Fruit fly (Drosophila melanogaster) whole organism, embryonic: ENCODE measurements around the gene CG43273.

Experiments
- Atf3 ChIP-seq: fragments of 200-800 bp; sonication (Bioruptor generic); optimal IDR thresholded peaks from 3 replicates; lab custom pipeline; 2016; ENCODE audit warnings: missing biosample characterization, missing genetic modification characterization
- BtbVII ChIP-seq: fragments of 200-800 bp; sonication (Bioruptor generic); optimal IDR thresholded peaks from 3 replicates; lab custom pipeline; 2017; ENCODE audit warnings: missing biosample characterization, mild to moderate bottlenecking, missing genetic modification characterization
- CG10321 ChIP-seq: fragments of 200-800 bp; sonication (Bioruptor generic); IDR thresholded peaks from 2 replicates; pipeline ENCODE4 v1.3.6; 2022; ENCODE audit warnings: missing biosample characterization, missing genetic modification characterization
- CG10654 ChIP-seq: fragments of 200-800 bp; sonication (Bioruptor generic); optimal IDR thresholded peaks from 2 replicates; lab custom pipeline; 2016; ENCODE audit warnings: missing biosample characterization, missing genetic modification characterization
- CG12104 ChIP-seq: fragments of 200-800 bp; sonication (Bioruptor generic); optimal IDR thresholded peaks from 3 replicates; lab custom pipeline; 2016; ENCODE audit warnings: missing biosample characterization, missing genetic modification characterization
- CG13624 ChIP-seq: fragments of 200-800 bp; sonication (Bioruptor generic); optimal IDR thresholded peaks from 2 replicates; lab custom pipeline; 2016; ENCODE audit warnings: missing biosample characterization, missing genetic modification characterization
- CG17359 ChIP-seq: fragments of 200-800 bp; sonication (Bioruptor generic); optimal IDR thresholded peaks from 3 replicates; lab custom pipeline; 2018; ENCODE audit warnings: missing biosample characterization, mild to moderate bottlenecking, missing genetic modification characterization, moderate library complexity
- CG17802 ChIP-seq: fragments of 200-800 bp; sonication (Bioruptor generic); optimal IDR thresholded peaks from 2 replicates; lab custom pipeline; 2018; ENCODE audit warnings: missing biosample characterization, mild to moderate bottlenecking, missing genetic modification characterization, moderate library complexity
- CG1792 ChIP-seq: fragments of 200-800 bp; sonication (Bioruptor generic); optimal IDR thresholded peaks from 2 replicates; lab custom pipeline; 2016; ENCODE audit warnings: missing biosample characterization, missing genetic modification characterization
- CG1832 ChIP-seq: fragments of 200-800 bp; sonication (Bioruptor generic); optimal IDR thresholded peaks from 2 replicates; lab custom pipeline; 2017; ENCODE audit warnings: missing biosample characterization, mild to moderate bottlenecking, missing genetic modification characterization, inconsistent platforms
- CG2120 ChIP-seq: fragments of 200-800 bp; sonication (Bioruptor generic); optimal IDR thresholded peaks from 3 replicates; lab custom pipeline; 2016; ENCODE audit warnings: missing biosample characterization, missing genetic modification characterization
- CG2129 ChIP-seq: fragments of 200-800 bp; sonication (Bioruptor generic); IDR thresholded peaks from 2 replicates; pipeline ENCODE4 v1.3.6; 2022; ENCODE audit warnings: missing biosample characterization, missing genetic modification characterization; ENCODE audit not compliant: partially characterized antibody
- CG30403 ChIP-seq: fragments of 200-800 bp; sonication (Bioruptor generic); optimal IDR thresholded peaks from 3 replicates; lab custom pipeline; 2016; ENCODE audit warnings: missing biosample characterization, missing genetic modification characterization
- CG32772 ChIP-seq: fragments of 200-800 bp; sonication (Bioruptor generic); IDR thresholded peaks from 2 replicates; pipeline ENCODE4 v1.3.6; 2022; ENCODE audit warnings: missing biosample characterization, missing genetic modification characterization
- CG3281 ChIP-seq: fragments of 200-800 bp; sonication (Bioruptor generic); optimal IDR thresholded peaks from 3 replicates; lab custom pipeline; 2017; ENCODE audit warnings: missing biosample characterization, mild to moderate bottlenecking, missing genetic modification characterization
- CG33557 ChIP-seq: fragments of 200-800 bp; sonication (Bioruptor generic); optimal IDR thresholded peaks from 2 replicates; lab custom pipeline; 2019; ENCODE audit warnings: missing biosample characterization, mild to moderate bottlenecking, missing genetic modification characterization, moderate library complexity
- CG34224 ChIP-seq: fragments of 200-800 bp; sonication (Bioruptor generic); IDR thresholded peaks from 3 replicates; pipeline ENCODE4 v1.3.6; 2022; ENCODE audit warnings: missing biosample characterization, missing genetic modification characterization; ENCODE audit not compliant: partially characterized antibody
- CG5245 ChIP-seq: fragments of 200-800 bp; sonication (Bioruptor generic); optimal IDR thresholded peaks from 3 replicates; lab custom pipeline; 2016; ENCODE audit warnings: missing biosample characterization, missing genetic modification characterization
- CG8944 ChIP-seq: fragments of 200-800 bp; sonication (Bioruptor generic); optimal IDR thresholded peaks from 3 replicates; lab custom pipeline; 2016; ENCODE audit warnings: missing biosample characterization, missing genetic modification characterization
- Dad ChIP-seq: fragments of 200-800 bp; sonication (Bioruptor generic); optimal IDR thresholded peaks from 3 replicates; lab custom pipeline; 2016; ENCODE audit warnings: missing biosample characterization, missing genetic modification characterization
- Dip2 ChIP-seq: fragments of 200-800 bp; sonication (Bioruptor generic); IDR thresholded peaks from 2 replicates; pipeline ENCODE4 v1.3.6; 2022; ENCODE audit warnings: missing biosample characterization, missing genetic modification characterization
- Dll ChIP-seq: fragments of 200-800 bp; sonication (Bioruptor generic); IDR thresholded peaks from 4 replicates; pipeline ENCODE4 v1.3.6; 2022; ENCODE audit warnings: missing biosample characterization, missing genetic modification characterization; ENCODE audit not compliant: partially characterized antibody
- Doc2 ChIP-seq: fragments of 200-800 bp; sonication (Bioruptor generic); IDR thresholded peaks from 2 replicates; pipeline ENCODE4 v1.3.6; 2022; ENCODE audit warnings: missing biosample characterization, missing genetic modification characterization
- E2f2 ChIP-seq: fragments of 200-800 bp; sonication (Bioruptor generic); IDR thresholded peaks from 2 replicates; pipeline ENCODE4 v1.3.6; 2022; ENCODE audit warnings: missing biosample characterization, missing genetic modification characterization
- Elba2 ChIP-seq: fragments of 200-800 bp; sonication (Bioruptor generic); optimal IDR thresholded peaks from 3 replicates; lab custom pipeline; 2016; ENCODE audit warnings: missing biosample characterization, missing genetic modification characterization
- HLH54F ChIP-seq: fragments of 200-800 bp; sonication (Bioruptor generic); optimal IDR thresholded peaks from 3 replicates; lab custom pipeline; 2016; ENCODE audit warnings: missing biosample characterization, missing genetic modification characterization
- HmgD ChIP-seq: fragments of 200-800 bp; sonication (Bioruptor generic); optimal IDR thresholded peaks from 3 replicates; lab custom pipeline; 2016; ENCODE audit warnings: missing biosample characterization, missing genetic modification characterization
- Hr51 ChIP-seq, 2 experiments: fragments of 200-800 bp; sonication (Bioruptor generic); optimal IDR thresholded peaks; 2 replicates in 1 of 2; 3 replicates in 1 of 2; lab custom pipeline; 2016 to 2018; ENCODE audit warnings: missing biosample characterization in 2 of 2, missing genetic modification characterization in 2 of 2, mild to moderate bottlenecking in 1 of 2, moderate library complexity in 1 of 2
- Hsf ChIP-seq: fragments of 200-800 bp; sonication (Bioruptor generic); optimal IDR thresholded peaks from 3 replicates; lab custom pipeline; 2016; ENCODE audit warnings: missing biosample characterization, missing genetic modification characterization
- Opbp ChIP-seq: fragments of 200-800 bp; sonication (Bioruptor generic); IDR thresholded peaks from 3 replicates; pipeline ENCODE4 v1.3.6; 2022; ENCODE audit warnings: missing biosample characterization, missing genetic modification characterization; ENCODE audit not compliant: partially characterized antibody
- Ssrp ChIP-seq: fragments of 200-800 bp; sonication (Bioruptor generic); optimal IDR thresholded peaks from 2 replicates; lab custom pipeline; 2018; ENCODE audit warnings: missing biosample characterization, mild to moderate bottlenecking, missing genetic modification characterization, moderate library complexity
- Trl ChIP-seq, 3 experiments: fragments of >200 bp in 2 of 3; fragments of 200-800 bp in 1 of 3; sonication (Bioruptor generic) in 1 of 3; optimal IDR thresholded peaks; 2 replicates in 1 of 3; 3 replicates in 2 of 3; lab custom pipeline; 2016 to 2017; ENCODE audit warnings: missing biosample characterization in 1 of 3, missing genetic modification characterization in 1 of 3
- Xbp1 ChIP-seq: fragments of 200-800 bp; sonication (Bioruptor generic); optimal IDR thresholded peaks from 3 replicates; lab custom pipeline; 2016; ENCODE audit warnings: missing biosample characterization, mild to moderate bottlenecking, missing genetic modification characterization
- al ChIP-seq: fragments of 200-800 bp; sonication (Bioruptor generic); IDR thresholded peaks from 2 replicates; pipeline ENCODE4 v1.3.6; 2022; ENCODE audit warnings: missing biosample characterization, missing genetic modification characterization
- ato ChIP-seq: fragments of 200-800 bp; sonication (Bioruptor generic); IDR thresholded peaks from 2 replicates; pipeline ENCODE4 v1.3.6; 2022; ENCODE audit warnings: missing biosample characterization, missing genetic modification characterization; ENCODE audit not compliant: partially characterized antibody
- bbx ChIP-seq: fragments of 200-800 bp; sonication (Bioruptor generic); IDR thresholded peaks from 2 replicates; pipeline ENCODE4 v1.3.6; 2022; ENCODE audit warnings: missing biosample characterization, missing genetic modification characterization; ENCODE audit not compliant: partially characterized antibody
- ci ChIP-seq: fragments of 200-800 bp; sonication (Bioruptor generic); IDR thresholded peaks from 3 replicates; pipeline ENCODE4 v1.3.6; 2022; ENCODE audit warnings: missing biosample characterization, missing genetic modification characterization
- esg ChIP-seq: fragments of 200-800 bp; sonication (Bioruptor generic); conservative IDR thresholded peaks from 2 replicates; pipeline ENCODE4 v1.3.6; 2022; ENCODE audit warnings: missing biosample characterization, missing genetic modification characterization
- eyg ChIP-seq: fragments of 200-800 bp; sonication (Bioruptor generic); optimal IDR thresholded peaks from 3 replicates; lab custom pipeline; 2016; ENCODE audit warnings: missing biosample characterization, missing genetic modification characterization
- fd102C ChIP-seq: fragments of 200-800 bp; sonication (Bioruptor generic); optimal IDR thresholded peaks from 2 replicates; lab custom pipeline; 2018; ENCODE audit warnings: missing biosample characterization, mild to moderate bottlenecking, missing genetic modification characterization, moderate library complexity
- fru ChIP-seq: fragments of >200 bp; optimal IDR thresholded peaks from 2 replicates; lab custom pipeline; 2017
- gsb ChIP-seq: fragments of 200-800 bp; sonication (Bioruptor generic); IDR thresholded peaks from 2 replicates; pipeline ENCODE4 v1.3.6; 2022; ENCODE audit warnings: missing biosample characterization, missing genetic modification characterization
- gsb-n ChIP-seq: fragments of 200-800 bp; sonication (Bioruptor generic); optimal IDR thresholded peaks from 3 replicates; lab custom pipeline; 2018; ENCODE audit warnings: missing biosample characterization, mild to moderate bottlenecking, missing genetic modification characterization
- kni ChIP-seq: fragments of 200-800 bp; sonication (Bioruptor generic); optimal IDR thresholded peaks from 3 replicates; lab custom pipeline; 2017; ENCODE audit warnings: mild to moderate bottlenecking, missing biosample characterization, missing genetic modification reagents, missing genetic modification characterization
- mld ChIP-seq: fragments of 200-800 bp; sonication (Bioruptor generic); IDR thresholded peaks from 3 replicates; pipeline ENCODE4 v1.3.6; 2022; ENCODE audit warnings: missing biosample characterization, missing genetic modification characterization; ENCODE audit not compliant: partially characterized antibody
- pzg ChIP-seq: fragments of 200-800 bp; sonication (Bioruptor generic); optimal IDR thresholded peaks from 3 replicates; lab custom pipeline; 2018; ENCODE audit warnings: missing biosample characterization, mild to moderate bottlenecking, missing genetic modification characterization, moderate library complexity
- tna ChIP-seq: fragments of 200-800 bp; sonication (Bioruptor generic); IDR thresholded peaks from 2 replicates; pipeline ENCODE4 v1.3.6; 2022; ENCODE audit warnings: missing biosample characterization, missing genetic modification characterization; ENCODE audit not compliant: partially characterized antibody
- yki ChIP-seq: fragments of >200 bp; optimal IDR thresholded peaks from 3 replicates; lab custom pipeline; 2018
- zen ChIP-seq: fragments of 200-800 bp; sonication (Bioruptor generic); optimal IDR thresholded peaks from 3 replicates; lab custom pipeline; 2018; ENCODE audit warnings: missing biosample characterization, mild to moderate bottlenecking, missing genetic modification characterization, moderate library complexity
- zen2 ChIP-seq: fragments of 200-800 bp; sonication (Bioruptor generic); IDR thresholded peaks from 3 replicates; pipeline ENCODE4 v1.3.6; 2022; ENCODE audit warnings: missing biosample characterization, missing genetic modification characterization; ENCODE audit not compliant: partially characterized antibody

The CG43273 gene

dm6 chr3R:24829887-24830351, at the start of gene CG43273, which contains the start of gene Kaz (continued):
- TF ChIP-seq CG10654 (GFP tag; lab: Kevin White, UChicago) (peak; percentile 17), mld (GFP tag; lab: Robert Waterston, UW) (no peak), E2f2 (GFP tag; lab: Robert Waterston, UW) (no peak), esg (GFP tag; lab: Robert Waterston, UW) (peak; percentile 25; the same call in 1 of the 2 replicates), CG33557 (peak; percentile 55), zen2 (GFP tag; lab: Robert Waterston, UW) (no peak), CG34224 (GFP tag; lab: Robert Waterston, UW) (no peak), Xbp1 (peak; percentile 75), Dip2 (GFP tag; lab: Robert Waterston, UW) (no peak), CG32772 (GFP tag; lab: Robert Waterston, UW) (no peak), kni (no peak), zen (peak; percentile 93), fru (lab: Kevin White, UChicago) (no peak), Dad (no peak), CG1832 (GFP tag; lab: Kevin White, UChicago) (no peak), Atf3 (no peak), al (GFP tag; lab: Robert Waterston, UW) (peak; percentile 36; the same call in 1 of the 2 replicates), CG30403 (peak; percentile 77), CG1792 (GFP tag; lab: Kevin White, UChicago) (no peak), Opbp (GFP tag; lab: Robert Waterston, UW) (no peak), CG3281 (GFP tag; lab: Kevin White, UChicago) (no peak), CG2120 (peak; percentile 67), CG13624 (peak; percentile 13), CG8944 (no peak), Trl (optimal IDR thresholded peaks at IDR 0.05; lab: Kevin White, UChicago) (no peak), Trl (GFP tag; optimal IDR thresholded peaks at IDR 0.05; lab: Kevin White, UChicago) (no peak), BtbVII (no peak), ci (GFP tag; lab: Robert Waterston, UW) (no peak), Hr51 (GFP tag; optimal IDR thresholded peaks at IDR 0.05; lab: Kevin White, UChicago) (peak in 1 of 2 experiments; percentile 13), Hsf (GFP tag; lab: Kevin White, UChicago) (peak; percentile 42), HmgD (GFP tag; lab: Kevin White, UChicago) (no peak), Doc2 (GFP tag; lab: Robert Waterston, UW) (no peak), CG17802 (tag; lab: Kevin White, UChicago) (no peak), CG12104 (GFP tag; lab: Kevin White, UChicago) (peak; percentile 0), fd102C (GFP tag; lab: Kevin White, UChicago) (no peak), gsb (GFP tag; lab: Robert Waterston, UW) (no peak), CG10321 (GFP tag; lab: Robert Waterston, UW) (no peak), gsb-n (tag; lab: Kevin White, UChicago) (no peak), CG17359 (tag; lab: Kevin White, UChicago) (peak; percentile 46), pzg (GFP tag; lab: Kevin White, UChicago) (peak; percentile 35), eyg (GFP tag; lab: Kevin White, UChicago) (no peak), Elba2 (no peak), tna (GFP tag; lab: Robert Waterston, UW) (no peak), HLH54F (no peak), CG5245 (GFP tag; lab: Kevin White, UChicago) (no peak), yki (lab: Kevin White, UChicago) (no peak), bbx (no peak), CG2129 (GFP tag; lab: Robert Waterston, UW) (no peak), ato (GFP tag; lab: Robert Waterston, UW) (no peak), Dll (0 out of 4 replicates have a peak, but pooled peaks have one; percentile 25), Ssrp (peak; percentile 66)
